Fruit fly (Drosophila melanogaster): ENCODE data around the gene CG13305.

- TF ChIP-seq CG6163 (GFP tag; IDR thresholded peaks at IDR 0.05) (no peak), fkh (GFP tag; optimal IDR thresholded peaks at IDR 0.05) (no peak), ss (GFP tag; optimal IDR thresholded peaks at IDR 0.05) (peak in 1 of 2 experiments; percentile 79), CG3032 (tag; optimal IDR thresholded peaks at IDR 0.05) (no peak), CG16779 (tag; optimal IDR thresholded peaks at IDR 0.05) (no peak), Ets96B (tag; optimal IDR thresholded peaks at IDR 0.05) (no peak), Sox102F (GFP tag; optimal IDR thresholded peaks at IDR 0.05) (no peak), CG1621 (tag; optimal IDR thresholded peaks at IDR 0.05) (no peak), spab (GFP tag; optimal IDR thresholded peaks at IDR 0.05) (no peak), Eip93F (GFP tag; optimal IDR thresholded peaks at IDR 0.05) (no peak), CG10631 (GFP tag; optimal IDR thresholded peaks at IDR 0.05) (no peak), CG8319 (GFP tag; optimal IDR thresholded peaks at IDR 0.05) (no peak), CG6792 (GFP tag; optimal IDR thresholded peaks at IDR 0.05) (no peak), OdsH (GFP tag; optimal IDR thresholded peaks at IDR 0.05) (no peak)
Measured at dm6 chr3L:8657787-8658186, 11.2 kb upstream of the CG13305 start.

All from whole organism, prepupa.